Fruit fly (Drosophila melanogaster) whole organism, embryonic: ENCODE data around the gene MtnD.

Experiments
- Awh ChIP-seq: fragments of 200-800 bp; sonication (Bioruptor generic); IDR thresholded peaks from 2 replicates; pipeline ENCODE4, ENCODE4 v1.3.6; 2022; ENCODE audit warnings: missing biosample characterization, missing genetic modification characterization
- B-H2 ChIP-seq: fragments of 200-800 bp; sonication (Bioruptor generic); optimal IDR thresholded peaks from 2 replicates; lab custom pipeline; 2018; ENCODE audit warnings: missing biosample characterization, mild to moderate bottlenecking, missing genetic modification characterization
- Bgb ChIP-seq: fragments of 200-800 bp; sonication (Bioruptor generic); IDR thresholded peaks from 2 replicates; pipeline ENCODE4 v1.3.6; 2022; ENCODE audit warnings: missing biosample characterization, missing genetic modification characterization; ENCODE audit not compliant: partially characterized antibody
- CG11456 ChIP-seq: fragments of 200-800 bp; sonication (Bioruptor generic); IDR thresholded peaks from 3 replicates; pipeline ENCODE4 v1.3.6; 2022; ENCODE audit warnings: missing biosample characterization, missing genetic modification characterization
- CG12299 ChIP-seq: fragments of 200-800 bp; sonication (Bioruptor generic); optimal IDR thresholded peaks from 2 replicates; lab custom pipeline; 2018; ENCODE audit warnings: missing biosample characterization, mild to moderate bottlenecking, missing genetic modification characterization
- CG15479 ChIP-seq: fragments of 200-800 bp; sonication (Bioruptor generic); optimal IDR thresholded peaks from 3 replicates; lab custom pipeline; 2019; ENCODE audit warnings: missing biosample characterization, mild to moderate bottlenecking, missing genetic modification characterization, moderate library complexity
- CG16813 ChIP-seq: fragments of 200-800 bp; sonication (Bioruptor generic); IDR thresholded peaks from 3 replicates; pipeline ENCODE4 v1.3.6; 2022; ENCODE audit warnings: missing biosample characterization, missing genetic modification characterization; ENCODE audit not compliant: partially characterized antibody
- CG16863 ChIP-seq: fragments of 200-800 bp; sonication (Bioruptor generic); optimal IDR thresholded peaks from 3 replicates; lab custom pipeline; 2016; ENCODE audit warnings: missing biosample characterization, missing genetic modification characterization
- CG17186 ChIP-seq: fragments of 200-800 bp; sonication (Bioruptor generic); optimal IDR thresholded peaks from 3 replicates; lab custom pipeline; 2017; ENCODE audit warnings: missing biosample characterization, missing genetic modification reagents, missing genetic modification characterization
- CG34422 ChIP-seq: fragments of 200-800 bp; sonication (Bioruptor generic); IDR thresholded peaks from 3 replicates; pipeline ENCODE4 v1.3.6; 2022; ENCODE audit warnings: missing biosample characterization, missing genetic modification characterization
- CG4707 ChIP-seq: fragments of 200-800 bp; sonication (Bioruptor generic); optimal IDR thresholded peaks from 2 replicates; lab custom pipeline; 2018; ENCODE audit warnings: missing biosample characterization, mild to moderate bottlenecking, missing genetic modification characterization, moderate library complexity
- CG5180 ChIP-seq: fragments of 200-800 bp; sonication (Bioruptor generic); optimal IDR thresholded peaks from 3 replicates; lab custom pipeline; 2017; ENCODE audit warnings: missing biosample characterization, missing genetic modification characterization, mild to moderate bottlenecking, moderate library complexity, missing genetic modification reagents
- CG6272 ChIP-seq: fragments of 200-800 bp; sonication (Bioruptor generic); IDR thresholded peaks from 2 replicates; pipeline ENCODE4 v1.3.6; 2022; ENCODE audit warnings: missing biosample characterization, missing genetic modification characterization
- CG6813 ChIP-seq: fragments of 200-800 bp; sonication (Bioruptor generic); optimal IDR thresholded peaks from 2 replicates; lab custom pipeline; 2017; ENCODE audit warnings: missing biosample characterization, missing genetic modification characterization, mild to moderate bottlenecking, moderate library complexity, missing genetic modification reagents
- CG7372 ChIP-seq: fragments of 200-800 bp; sonication (Bioruptor generic); IDR thresholded peaks from 2 replicates; pipeline ENCODE4 v1.3.6; 2022; ENCODE audit warnings: missing biosample characterization, missing genetic modification characterization
- D ChIP-seq, 2 experiments: fragments of 200-800 bp in 1 of 2; fragments of >200 bp in 1 of 2; sonication (Bioruptor generic) in 1 of 2; optimal IDR thresholded peaks; 2 replicates in 1 of 2; 3 replicates in 1 of 2; lab custom pipeline; 2017; ENCODE audit warnings: mild to moderate bottlenecking in 1 of 2, missing biosample characterization in 1 of 2, missing genetic modification characterization in 1 of 2, missing genetic modification reagents in 1 of 2
- Dbx ChIP-seq: fragments of 200-800 bp; sonication (Bioruptor generic); IDR thresholded peaks from 3 replicates; pipeline ENCODE4 v1.3.6; 2022; ENCODE audit warnings: missing biosample characterization, missing genetic modification characterization
- Dip3 ChIP-seq: fragments of 200-800 bp; sonication (Bioruptor generic); optimal IDR thresholded peaks from 3 replicates; lab custom pipeline; 2016; ENCODE audit warnings: missing biosample characterization, missing genetic modification characterization
- E2f1 ChIP-seq: fragments of 200-800 bp; sonication (Bioruptor generic); IDR thresholded peaks from 2 replicates; pipeline ENCODE4 v1.3.6; 2022; ENCODE audit warnings: missing biosample characterization, missing genetic modification characterization
- E2f2 ChIP-seq: fragments of 200-800 bp; sonication (Bioruptor generic); IDR thresholded peaks from 2 replicates; pipeline ENCODE4 v1.3.6; 2022; ENCODE audit warnings: missing biosample characterization, missing genetic modification characterization
- HLH54F ChIP-seq: fragments of 200-800 bp; sonication (Bioruptor generic); optimal IDR thresholded peaks from 3 replicates; lab custom pipeline; 2016; ENCODE audit warnings: missing biosample characterization, missing genetic modification characterization
- Kr ChIP-seq: fragments of 200-800 bp; sonication (Bioruptor generic); optimal IDR thresholded peaks from 2 replicates; lab custom pipeline; 2017; ENCODE audit warnings: missing biosample characterization, mild to moderate bottlenecking, missing genetic modification characterization
- Med ChIP-seq: fragments of 200-800 bp; sonication (Bioruptor generic); peaks from one replicate; lab custom pipeline; 2016; ENCODE audit warnings: missing biosample characterization, missing genetic modification characterization, mild to moderate bottlenecking, inconsistent platforms, moderate library complexity
- Ssrp ChIP-seq: fragments of 200-800 bp; sonication (Bioruptor generic); optimal IDR thresholded peaks from 2 replicates; lab custom pipeline; 2018; ENCODE audit warnings: missing biosample characterization, mild to moderate bottlenecking, missing genetic modification characterization, moderate library complexity
- YL-1 ChIP-seq: fragments of 200-800 bp; sonication (Bioruptor generic); optimal IDR thresholded peaks from 3 replicates; lab custom pipeline; 2017; ENCODE audit warnings: missing biosample characterization, mild to moderate bottlenecking, missing genetic modification characterization
- ci ChIP-seq: fragments of 200-800 bp; sonication (Bioruptor generic); IDR thresholded peaks from 3 replicates; pipeline ENCODE4 v1.3.6; 2022; ENCODE audit warnings: missing biosample characterization, missing genetic modification characterization
- croc ChIP-seq: fragments of 200-800 bp; sonication (Bioruptor generic); conservative IDR thresholded peaks from 3 replicates; pipeline ENCODE4 v1.3.6; 2022; ENCODE audit warnings: missing biosample characterization, missing genetic modification characterization
- da ChIP-seq: fragments of 200-800 bp; sonication (Bioruptor generic); optimal IDR thresholded peaks from 2 replicates; lab custom pipeline; 2016; ENCODE audit warnings: missing biosample characterization, missing genetic modification characterization
- dmrt11E ChIP-seq: fragments of 200-800 bp; sonication (Bioruptor generic); optimal IDR thresholded peaks from 3 replicates; lab custom pipeline; 2018; ENCODE audit warnings: missing biosample characterization, mild to moderate bottlenecking, missing genetic modification characterization, moderate library complexity
- fd102C ChIP-seq: fragments of 200-800 bp; sonication (Bioruptor generic); optimal IDR thresholded peaks from 2 replicates; lab custom pipeline; 2018; ENCODE audit warnings: missing biosample characterization, mild to moderate bottlenecking, missing genetic modification characterization, moderate library complexity
- gem ChIP-seq: fragments of 200-800 bp; sonication (Bioruptor generic); optimal IDR thresholded peaks from 2 replicates; lab custom pipeline; 2019; ENCODE audit warnings: missing biosample characterization, mild to moderate bottlenecking, missing genetic modification characterization, moderate library complexity
- gro ChIP-seq: fragments of 200-800 bp; sonication (Bioruptor generic); optimal IDR thresholded peaks from 2 replicates; lab custom pipeline; 2016; ENCODE audit warnings: missing biosample characterization, missing genetic modification characterization
- lilli ChIP-seq: fragments of 200-800 bp; sonication (Bioruptor generic); optimal IDR thresholded peaks from 3 replicates; lab custom pipeline; 2016; ENCODE audit warnings: missing biosample characterization, missing genetic modification characterization
- psq ChIP-seq: fragments of 200-800 bp; sonication (Bioruptor generic); optimal IDR thresholded peaks from 2 replicates; lab custom pipeline; 2017; ENCODE audit warnings: missing biosample characterization, missing genetic modification characterization
- pzg ChIP-seq: fragments of 200-800 bp; sonication (Bioruptor generic); optimal IDR thresholded peaks from 3 replicates; lab custom pipeline; 2018; ENCODE audit warnings: missing biosample characterization, mild to moderate bottlenecking, missing genetic modification characterization, moderate library complexity
- repo ChIP-seq: fragments of 200-800 bp; sonication (Bioruptor generic); optimal IDR thresholded peaks from 2 replicates; lab custom pipeline; 2016; ENCODE audit warnings: missing biosample characterization, missing genetic modification characterization
- so ChIP-seq: fragments of 200-800 bp; sonication (Bioruptor generic); IDR thresholded peaks from 3 replicates; pipeline ENCODE4 v1.3.6; 2022; ENCODE audit warnings: missing biosample characterization, missing genetic modification characterization
- stc ChIP-seq: fragments of 200-800 bp; sonication (Bioruptor generic); IDR thresholded peaks from 2 replicates; pipeline ENCODE4 v1.3.6; 2022; ENCODE audit warnings: missing biosample characterization, missing genetic modification characterization
- tgo ChIP-seq: fragments of 200-800 bp; sonication (Bioruptor generic); IDR thresholded peaks from 3 replicates; pipeline ENCODE4 v1.3.6; 2022; ENCODE audit warnings: missing biosample characterization, missing genetic modification characterization
- tll ChIP-seq, 2 experiments: fragments of 200-800 bp in 1 of 2; fragments of >200 bp in 1 of 2; sonication (Bioruptor generic) in 1 of 2; optimal IDR thresholded peaks; 2 replicates each; lab custom pipeline; 2017 to 2019; ENCODE audit warnings: missing biosample characterization in 2 of 2, missing genetic modification characterization in 2 of 2, mild to moderate bottlenecking in 1 of 2, moderate library complexity in 1 of 2
- vvl ChIP-seq: fragments of 200-800 bp; sonication (Bioruptor generic); IDR thresholded peaks from 2 replicates; pipeline ENCODE4 v1.3.6; 2022; ENCODE audit warnings: missing biosample characterization, missing genetic modification characterization
- zen ChIP-seq: fragments of 200-800 bp; sonication (Bioruptor generic); optimal IDR thresholded peaks from 3 replicates; lab custom pipeline; 2018; ENCODE audit warnings: missing biosample characterization, mild to moderate bottlenecking, missing genetic modification characterization, moderate library complexity
- zf30C ChIP-seq: fragments of 200-800 bp; sonication (Bioruptor generic); optimal IDR thresholded peaks from 3 replicates; lab custom pipeline; 2018; ENCODE audit warnings: missing biosample characterization, mild to moderate bottlenecking, missing genetic modification characterization
- zfh1 ChIP-seq: fragments of 200-800 bp; sonication (Bioruptor generic); IDR thresholded peaks from 3 replicates; pipeline ENCODE4 v1.3.6; 2022; ENCODE audit warnings: missing biosample characterization, missing genetic modification characterization

MtnD gene

dm6 chr3R:20549855-20550603, 15.3 kb downstream of the MtnD start (continued):
- TF ChIP-seq CG17186 (GFP tag; lab: Kevin White, UChicago) = no peak
- peak; percentile 17 for TF ChIP-seq CG4707 (GFP tag; lab: Kevin White, UChicago)
- TF ChIP-seq zfh1 (GFP tag; lab: Robert Waterston, UW) = peak; percentile 89
- peak; percentile 97 for TF ChIP-seq zf30C (GFP tag; lab: Kevin White, UChicago)
- TF ChIP-seq CG16813 (GFP tag; lab: Robert Waterston, UW) = no peak
- peak; percentile 75 for TF ChIP-seq E2f1 (GFP tag; lab: Robert Waterston, UW)
- peak; percentile 35; the same call in 1 of the 2 replicates for TF ChIP-seq Bgb (GFP tag; lab: Robert Waterston, UW)
- peak; percentile 64 for TF ChIP-seq zen (tag; lab: Kevin White, UChicago)
- TF ChIP-seq Dbx (GFP tag; lab: Robert Waterston, UW) = peak; percentile 90
- peak; percentile 43 for TF ChIP-seq HLH54F (GFP tag; lab: Kevin White, UChicago)
- no peak for TF ChIP-seq YL-1 (GFP tag; lab: Kevin White, UChicago)
- peak; percentile 54 for TF ChIP-seq CG16863 (GFP tag; lab: Kevin White, UChicago)
- TF ChIP-seq Ssrp = peak; percentile 89
- TF ChIP-seq so = peak; percentile 75
- no peak for TF ChIP-seq da (GFP tag; lab: Kevin White, UChicago)
- TF ChIP-seq Kr (GFP tag; lab: Kevin White, UChicago) = no peak
- peak; percentile 73 for TF ChIP-seq CG6272 (GFP tag; lab: Robert Waterston, UW)
- TF ChIP-seq stc (GFP tag; lab: Robert Waterston, UW) = peak; percentile 77
- peak; percentile 74 for TF ChIP-seq B-H2
- TF ChIP-seq gro (GFP tag; lab: Kevin White, UChicago) = peak; percentile 24
- peak; percentile 89 for TF ChIP-seq CG5180
- peak; percentile 89 for TF ChIP-seq tgo (GFP tag; lab: Robert Waterston, UW)
- TF ChIP-seq Awh (GFP tag; lab: Robert Waterston, UW) = peak; percentile 76
- TF ChIP-seq E2f2 = peak; percentile 42; the same call in 1 of the 2 replicates
- no peak for TF ChIP-seq repo (GFP tag; lab: Kevin White, UChicago)
- TF ChIP-seq psq (GFP tag; lab: Kevin White, UChicago) = peak; percentile 69
- TF ChIP-seq vvl (GFP tag; lab: Robert Waterston, UW) = peak; percentile 90
- TF ChIP-seq Med (GFP tag; lab: Kevin White, UChicago) = peak; percentile 84
- TF ChIP-seq CG12299 (tag; lab: Kevin White, UChicago) = peak; percentile 37
- peak; percentile 79 for TF ChIP-seq croc (GFP tag; lab: Robert Waterston, UW)
- TF ChIP-seq pzg (GFP tag; lab: Kevin White, UChicago) = no peak
- TF ChIP-seq tll (GFP tag; optimal IDR thresholded peaks at IDR 0.05; lab: Kevin White, UChicago) = peak in 1 of 2 experiments; percentile 93
- TF ChIP-seq D (optimal IDR thresholded peaks at IDR 0.05; lab: Kevin White, UChicago) = no peak
- TF ChIP-seq D (GFP tag; optimal IDR thresholded peaks at IDR 0.05; lab: Kevin White, UChicago) = peak; percentile 85
- TF ChIP-seq gem (tag; lab: Kevin White, UChicago) = peak; percentile 93
- peak; percentile 78 for TF ChIP-seq CG6813 (GFP tag; lab: Kevin White, UChicago)
- peak; percentile 69 for TF ChIP-seq CG34422 (GFP tag; lab: Robert Waterston, UW)
- peak; percentile 78; the same call in 2 of the 3 replicates for TF ChIP-seq CG11456 (GFP tag; lab: Robert Waterston, UW)
- peak; percentile 77 for TF ChIP-seq CG7372 (GFP tag; lab: Robert Waterston, UW)
- TF ChIP-seq fd102C (GFP tag; lab: Kevin White, UChicago) = no peak
- TF ChIP-seq Dip3 (GFP tag; lab: Kevin White, UChicago) = no peak
- no peak for TF ChIP-seq CG15479 (GFP tag; lab: Kevin White, UChicago)
- peak; percentile 85 for TF ChIP-seq dmrt11E (tag; lab: Kevin White, UChicago)
- peak; percentile 81 for TF ChIP-seq lilli (GFP tag; lab: Kevin White, UChicago)
- TF ChIP-seq ci (GFP tag; lab: Robert Waterston, UW) = peak; percentile 81
